Worm (Caenorhabditis elegans): Measurements from ENCODE around the gene sqst-1.

Gene sqst-1

DNA sequence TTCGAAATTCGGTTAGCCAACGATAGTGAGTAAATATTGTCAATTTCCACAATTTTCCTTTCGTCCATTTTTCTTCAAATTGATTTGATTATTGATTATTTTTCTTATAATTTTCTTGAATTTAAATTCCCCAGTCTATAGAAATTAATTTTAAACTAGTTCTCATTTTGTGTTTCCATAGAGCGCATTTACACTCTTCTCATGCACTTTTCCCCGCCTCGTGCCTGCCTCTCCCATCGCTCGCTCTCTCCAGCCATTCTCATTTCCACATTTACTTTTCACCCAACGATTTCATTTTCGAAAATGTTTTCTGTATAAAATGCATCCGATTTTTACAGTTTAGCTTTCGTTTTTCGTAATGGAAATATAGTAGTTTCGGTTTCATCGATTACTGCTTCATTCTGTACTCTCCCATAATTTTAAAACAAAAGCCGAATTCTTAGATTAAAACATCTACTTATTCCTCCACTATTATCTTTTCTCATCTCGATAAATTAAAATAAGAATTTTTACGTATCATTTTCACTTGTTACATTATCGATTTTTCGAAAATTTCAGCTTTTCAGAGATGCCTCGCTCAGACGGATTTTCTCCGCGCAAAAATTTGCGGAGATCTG lies 44.9 kb downstream of the sqst-1 start, which contains the start of gene lex-1 (continued):
- TF ChIP-seq mep-1 (tag; optimal IDR thresholded peaks at IDR 0.05): peak; percentile 56
- no peak for TF ChIP-seq jun-1 (tag; optimal IDR thresholded peaks at IDR 0.05)
- no peak for TF ChIP-seq sox-4 (tag; optimal IDR thresholded peaks at IDR 0.05)
- TF ChIP-seq ztf-11 (tag; optimal IDR thresholded peaks at IDR 0.05): no peak
- peak in 1 of 3 experiments; percentile 22 for TF ChIP-seq ceh-82 (tag; optimal IDR thresholded peaks at IDR 0.05)
- TF ChIP-seq tbx-2 (tag; optimal IDR thresholded peaks at IDR 0.05): peak; percentile 4
- no peak for TF ChIP-seq vab-15 (tag; optimal IDR thresholded peaks at IDR 0.05)
- TF ChIP-seq Y116A8C.19 (tag; optimal IDR thresholded peaks at IDR 0.05; ENCODE audit: borderline replicate concordance): no peak
- TF ChIP-seq nhr-47 (tag; optimal IDR thresholded peaks at IDR 0.05): peak; percentile 6
- TF ChIP-seq snu-23 (GFP tag; optimal IDR thresholded peaks at IDR 0.05): peak; percentile 55
- TF ChIP-seq nhr-12 (tag; optimal IDR thresholded peaks at IDR 0.05): no peak
- TF ChIP-seq C04F5.9 (tag; optimal IDR thresholded peaks at IDR 0.05): peak; percentile 14

- TF ChIP-seq sptf-1 (tag; optimal IDR thresholded peaks at IDR 0.05) (no peak), efl-1 (optimal IDR thresholded peaks at IDR 0.05) (no peak), efl-1 (GFP tag; optimal IDR thresholded peaks at IDR 0.05 in 1 of 2) (peak in 1 of 2 experiments; percentile 91)
Measured at ce11 chrIV:12080807-12081206, 46.7 kb downstream of the sqst-1 start.

DNA sequence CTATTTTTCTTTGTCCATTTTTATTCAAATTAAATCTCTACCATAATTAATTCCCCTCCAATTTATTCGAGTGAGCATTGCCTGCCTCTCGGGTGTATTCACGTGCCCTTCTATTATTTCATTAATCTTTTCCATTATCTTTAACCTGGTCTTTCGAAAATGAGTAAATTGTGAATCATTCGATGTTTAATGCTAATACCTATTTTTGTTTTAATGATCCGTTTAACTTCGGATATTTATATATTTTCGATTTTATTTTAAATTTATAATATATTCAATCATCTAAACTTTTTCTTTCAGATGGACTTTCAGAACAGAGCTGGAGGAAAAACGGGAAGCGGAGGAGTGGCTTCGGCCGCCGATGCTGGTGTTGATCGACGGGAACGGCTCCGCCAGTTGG lies 50.1 kb downstream of the sqst-1 start, which contains the start of gene repo-1:
repo-1 (plus strand) TSS at position 301 of the 400 bp plus-strand sequence.
- no peak for TF ChIP-seq isw-1 (GFP tag; IDR thresholded peaks at IDR 0.05)
- TF ChIP-seq efl-1 (optimal IDR thresholded peaks at IDR 0.05): no peak
- peak in 1 of 2 experiments; percentile 64 for TF ChIP-seq efl-1 (GFP tag; optimal IDR thresholded peaks at IDR 0.05 in 1 of 2)
- TF ChIP-seq jun-1 (tag; optimal IDR thresholded peaks at IDR 0.05): no peak

DNA sequence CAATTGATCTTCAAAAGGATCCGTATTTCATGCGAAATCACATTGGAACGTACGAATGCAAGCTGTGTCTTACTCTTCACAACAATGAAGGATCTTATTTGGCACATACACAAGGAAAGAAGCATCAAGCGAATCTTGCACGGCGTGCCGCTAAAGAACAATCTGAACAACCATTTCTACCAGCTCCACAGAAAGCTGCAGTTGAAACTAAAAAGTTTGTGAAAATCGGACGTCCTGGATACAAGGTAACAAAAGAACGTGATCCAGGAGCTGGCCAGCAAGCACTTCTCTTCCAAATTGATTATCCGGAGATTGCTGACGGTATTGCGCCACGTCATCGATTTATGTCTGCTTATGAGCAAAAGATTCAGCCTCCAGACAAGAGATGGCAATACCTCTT lies 50.5 kb downstream of the sqst-1 start:
- no peak for TF ChIP-seq sptf-1 (tag; optimal IDR thresholded peaks at IDR 0.05)
- TF ChIP-seq nhr-19 (GFP tag; conservative IDR thresholded peaks at IDR 0.05): no peak
- no peak for TF ChIP-seq snu-23 (GFP tag; optimal IDR thresholded peaks at IDR 0.05)
- no peak for TF ChIP-seq Y116A8C.19 (tag; optimal IDR thresholded peaks at IDR 0.05; ENCODE audit: borderline replicate concordance)
- TF ChIP-seq lin-35 (GFP tag; optimal IDR thresholded peaks at IDR 0.05): no peak
- TF ChIP-seq alr-1 (tag; optimal IDR thresholded peaks at IDR 0.05; ENCODE audit: borderline replicate concordance): no peak
- no peak for TF ChIP-seq lir-3 (tag; optimal IDR thresholded peaks at IDR 0.05; ENCODE audit: poor library complexity)
- TF ChIP-seq nhr-76 (tag; optimal IDR thresholded peaks at IDR 0.05): no peak
- TF ChIP-seq C04F5.9 (tag; optimal IDR thresholded peaks at IDR 0.05): no peak
- TF ChIP-seq nhr-20 (tag; optimal IDR thresholded peaks at IDR 0.05): no peak
- TF ChIP-seq aly-2 (tag; optimal IDR thresholded peaks at IDR 0.05): no peak
- no peak for TF ChIP-seq ama-1 (optimal IDR thresholded peaks at IDR 0.05)

DNA sequence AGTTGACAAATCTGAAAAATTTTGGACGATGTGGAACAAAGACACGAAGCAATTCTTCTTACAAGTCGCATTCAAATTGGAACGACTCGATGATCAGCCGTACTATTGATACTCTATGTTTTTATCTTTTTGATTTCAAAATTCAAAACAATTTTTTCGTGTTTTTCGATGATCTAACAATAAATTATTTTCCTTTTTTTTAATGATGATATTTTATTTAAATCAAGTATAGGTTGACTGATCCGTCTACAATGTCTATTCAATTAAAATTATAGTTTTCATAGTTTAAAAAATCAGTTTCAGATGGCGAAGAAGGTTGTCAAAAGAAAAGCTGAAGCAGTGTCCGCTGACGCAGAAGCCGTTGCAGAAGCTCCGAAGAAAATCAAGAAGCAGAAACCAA lies 51.0 kb downstream of the sqst-1 start, which contains the start of gene rbm-34:
rbm-34 (plus strand) TSS at position 301 of the 400 bp plus-strand sequence.
- no peak for TF ChIP-seq tbx-2 (tag; optimal IDR thresholded peaks at IDR 0.05)
- TF ChIP-seq efl-3 (GFP tag; optimal IDR thresholded peaks at IDR 0.05): no peak
- TF ChIP-seq hpl-2 (GFP tag; optimal IDR thresholded peaks at IDR 0.05): no peak
- TF ChIP-seq unc-86 (tag; optimal IDR thresholded peaks at IDR 0.05): no peak
- TF ChIP-seq F16B12.6 (tag; optimal IDR thresholded peaks at IDR 0.05): no peak
- TF ChIP-seq nhr-90 (tag; optimal IDR thresholded peaks at IDR 0.05; ENCODE audit: poor library complexity): no peak
- no peak for TF ChIP-seq unc-130 (tag; optimal IDR thresholded peaks at IDR 0.05)
- no peak for TF ChIP-seq hlh-4 (tag; optimal IDR thresholded peaks at IDR 0.05)
- no peak for TF ChIP-seq C34B4.2 (tag; optimal IDR thresholded peaks at IDR 0.05)
- no peak for TF ChIP-seq aha-1 (tag; optimal IDR thresholded peaks at IDR 0.05)
- TF ChIP-seq zip-4 (GFP tag; optimal IDR thresholded peaks at IDR 0.05): no peak
- TF ChIP-seq snpc-4 (tag; optimal IDR thresholded peaks at IDR 0.05): no peak
